Worm (Caenorhabditis elegans) whole organism, mixed stage, embryonic: Measurements from ENCODE around the gene pfn-2.

Experiments
- M03D4.4 ChIP-seq: sonication (generic microtip); optimal IDR thresholded peaks from 2 replicates; lab custom pipeline; 2017; ENCODE audit warnings: mild to moderate bottlenecking, missing genetic modification characterization, missing compliant biosample characterization
- bed-3 ChIP-seq: fragments of 200-800 bp; sonication (Bioruptor generic); optimal IDR thresholded peaks from 3 replicates; lab custom pipeline; 2018; ENCODE audit warnings: mild to moderate bottlenecking, missing genetic modification characterization, moderate library complexity, missing compliant biosample characterization
- blmp-1 ChIP-seq: fragments of 150-350 bp; optimal IDR thresholded peaks from 2 replicates; lab custom pipeline; 2014; ENCODE audit warnings: missing biosample characterization, missing genetic modification characterization
- ceh-39 ChIP-seq: fragments of 150-350 bp; optimal IDR thresholded peaks from 2 replicates; lab custom pipeline; 2014; ENCODE audit warnings: missing biosample characterization, missing genetic modification characterization
- ceh-43 ChIP-seq: fragments of 200-800 bp; sonication (Bioruptor generic); optimal IDR thresholded peaks from 2 replicates; lab custom pipeline; 2018; ENCODE audit warnings: mild to moderate bottlenecking, missing genetic modification characterization, moderate library complexity, missing compliant biosample characterization
- ceh-83 ChIP-seq: fragments of 200-800 bp; sonication (Bioruptor generic); optimal IDR thresholded peaks from 2 replicates; lab custom pipeline; 2018; ENCODE audit warnings: mild to moderate bottlenecking, missing genetic modification characterization, missing compliant biosample characterization
- ces-1 ChIP-seq: fragments of 150-350 bp; optimal IDR thresholded peaks from 2 replicates; lab custom pipeline; 2014; ENCODE audit warnings: missing biosample characterization, missing genetic modification reagents, missing genetic modification characterization
- cnd-1 ChIP-seq: fragments of 200-800 bp; sonication (Bioruptor generic); optimal IDR thresholded peaks from 2 replicates; lab custom pipeline; 2018; ENCODE audit warnings: mild to moderate bottlenecking, missing genetic modification characterization, missing compliant biosample characterization
- drap-1 ChIP-seq: fragments of 200-800 bp; sonication (Bioruptor generic); optimal IDR thresholded peaks from 3 replicates; lab custom pipeline; 2018; ENCODE audit warnings: mild to moderate bottlenecking, missing genetic modification characterization, missing compliant biosample characterization
- elt-1 ChIP-seq: sonication (generic microtip); optimal IDR thresholded peaks from 2 replicates; lab custom pipeline; 2017; ENCODE audit warnings: missing genetic modification characterization, mild to moderate bottlenecking, missing compliant biosample characterization, antibody characterized with exemption, moderate library complexity, borderline replicate concordance; ENCODE audit not compliant: insufficient read depth
- elt-3 ChIP-seq: fragments of 150-350 bp; optimal IDR thresholded peaks from 2 replicates; lab custom pipeline; 2014; ENCODE audit warnings: missing biosample characterization, missing genetic modification characterization
- flh-1 ChIP-seq: fragments of 200-800 bp; sonication (Bioruptor generic); optimal IDR thresholded peaks from 2 replicates; lab custom pipeline; 2018; ENCODE audit warnings: mild to moderate bottlenecking, missing genetic modification characterization, moderate library complexity, missing compliant biosample characterization
- ham-2 ChIP-seq: fragments of 200-800 bp; sonication (Bioruptor generic); optimal IDR thresholded peaks from 2 replicates; lab custom pipeline; 2018; ENCODE audit warnings: mild to moderate bottlenecking, missing genetic modification characterization, missing compliant biosample characterization
- hlh-1 ChIP-seq: fragments of 150-350 bp; optimal IDR thresholded peaks from 2 replicates; lab custom pipeline; 2014; ENCODE audit warnings: missing biosample characterization, missing genetic modification reagents, missing genetic modification characterization
- lin-13 ChIP-seq: fragments of 150-350 bp; optimal IDR thresholded peaks from 2 replicates; lab custom pipeline; 2014; ENCODE audit warnings: missing biosample characterization, missing genetic modification characterization
- lin-32 ChIP-seq: fragments of 200-800 bp; sonication (Bioruptor generic); optimal IDR thresholded peaks from 2 replicates; lab custom pipeline; 2018; ENCODE audit warnings: mild to moderate bottlenecking, missing genetic modification characterization, missing compliant biosample characterization
- mab-5 ChIP-seq: fragments of 150-350 bp; optimal IDR thresholded peaks from 2 replicates; lab custom pipeline; 2014; ENCODE audit warnings: missing biosample characterization, missing genetic modification characterization
- mep-1 ChIP-seq: fragments of 150-350 bp; optimal IDR thresholded peaks from 2 replicates; lab custom pipeline; 2017; ENCODE audit warnings: missing biosample characterization, missing genetic modification reagents, missing genetic modification characterization, inconsistent platforms
- mls-2 ChIP-seq: sonication (generic microtip); optimal IDR thresholded peaks from 2 replicates; lab custom pipeline; 2016; ENCODE audit warnings: mild to moderate bottlenecking, missing genetic modification characterization, moderate library complexity, missing compliant biosample characterization
- nhr-12 ChIP-seq: fragments of 150-350 bp; optimal IDR thresholded peaks from 2 replicates; lab custom pipeline; 2014; ENCODE audit warnings: missing biosample characterization, missing genetic modification characterization
- nhr-2 ChIP-seq: fragments of 150-350 bp; optimal IDR thresholded peaks from 2 replicates; lab custom pipeline; 2014; ENCODE audit warnings: missing biosample characterization, missing genetic modification characterization
- nhr-237 ChIP-seq: fragments of 150-350 bp; optimal IDR thresholded peaks from 2 replicates; lab custom pipeline; 2014; ENCODE audit warnings: missing biosample characterization, missing genetic modification characterization
- nhr-28 ChIP-seq: fragments of 150-350 bp; optimal IDR thresholded peaks from 2 replicates; lab custom pipeline; 2014; ENCODE audit warnings: missing biosample characterization, missing genetic modification characterization
- pha-4 ChIP-seq: fragments of 150-350 bp; optimal IDR thresholded peaks from 2 replicates; lab custom pipeline; 2018; ENCODE audit warnings: missing biosample characterization, missing genetic modification reagents, missing genetic modification characterization
- sem-2 ChIP-seq: fragments of 200-800 bp; sonication (Bioruptor generic); optimal IDR thresholded peaks from 2 replicates; lab custom pipeline; 2018; ENCODE audit warnings: mild to moderate bottlenecking, missing genetic modification characterization, missing compliant biosample characterization
- snpc-4 ChIP-seq: fragments of 150-350 bp; optimal IDR thresholded peaks from 2 replicates; lab custom pipeline; 2014; ENCODE audit warnings: missing biosample characterization, missing genetic modification characterization
- sptf-1 ChIP-seq: sonication (generic microtip); optimal IDR thresholded peaks from 2 replicates; lab custom pipeline; 2017; ENCODE audit warnings: mild to moderate bottlenecking, missing genetic modification characterization, moderate library complexity, missing compliant biosample characterization
- tbx-8 ChIP-seq: fragments of 200-800 bp; sonication (Bioruptor generic); optimal IDR thresholded peaks from 2 replicates; lab custom pipeline; 2018; ENCODE audit warnings: mild to moderate bottlenecking, missing genetic modification characterization, moderate library complexity, missing compliant biosample characterization
- unc-120 ChIP-seq: sonication (generic microtip); optimal IDR thresholded peaks from 2 replicates; lab custom pipeline; 2017; ENCODE audit warnings: missing genetic modification characterization, missing compliant biosample characterization; ENCODE audit not compliant: poor library complexity, severe bottlenecking
- unc-39 ChIP-seq: fragments of 150-350 bp; optimal IDR thresholded peaks from 2 replicates; lab custom pipeline; 2014; ENCODE audit warnings: missing biosample characterization, missing genetic modification characterization
- unc-62 ChIP-seq: fragments of 150-350 bp; optimal IDR thresholded peaks from 2 replicates; lab custom pipeline; 2014; ENCODE audit warnings: missing biosample characterization, missing genetic modification reagents, missing genetic modification characterization
- zip-8 ChIP-seq: fragments of 150-350 bp; optimal IDR thresholded peaks from 2 replicates; lab custom pipeline; 2014; ENCODE audit warnings: missing biosample characterization, missing genetic modification characterization
- ztf-11 ChIP-seq: fragments of 150-350 bp; optimal IDR thresholded peaks from 2 replicates; lab custom pipeline; 2014; ENCODE audit warnings: missing biosample characterization, missing genetic modification characterization

pfn-2 gene

DNA sequence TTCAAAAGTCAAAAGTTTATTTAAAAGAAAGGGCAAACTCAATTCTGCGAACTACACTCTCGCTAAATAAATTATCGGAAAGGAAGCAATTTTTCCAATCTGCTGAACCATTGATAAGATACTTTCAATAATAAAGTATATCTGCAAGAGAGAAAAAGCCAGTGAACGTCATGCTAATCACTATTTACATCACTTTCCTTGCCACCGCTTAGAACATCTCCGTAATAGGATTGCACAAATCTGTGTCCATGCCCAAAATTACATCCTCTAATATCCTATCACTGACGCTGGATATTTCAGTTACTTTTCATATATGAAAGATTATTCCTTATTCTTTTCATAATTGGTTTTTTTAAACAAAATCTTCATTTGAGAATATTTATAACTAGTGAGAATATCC is 28.9 kb upstream of the pfn-2 start:
- TF ChIP-seq mab-5 (tag; lab: Kevin White, UChicago) (no peak), sptf-1 (tag; lab: Kevin White, UChicago) (no peak), mls-2 (no peak), blmp-1 (tag; lab: Kevin White, UChicago) (no peak), nhr-237 (tag; lab: Kevin White, UChicago) (no peak), ces-1 (no peak), M03D4.4 (tag; lab: Kevin White, UChicago) (no peak), mep-1 (tag; lab: Kevin White, UChicago) (no peak), zip-8 (tag; lab: Kevin White, UChicago) (no peak), lin-13 (no peak), ceh-39 (no peak), hlh-1 (tag; lab: Kevin White, UChicago) (no peak), ztf-11 (tag; lab: Kevin White, UChicago) (no peak), snpc-4 (tag; lab: Kevin White, UChicago) (no peak), nhr-12 (tag; lab: Kevin White, UChicago) (no peak), pha-4 (no peak)

DNA sequence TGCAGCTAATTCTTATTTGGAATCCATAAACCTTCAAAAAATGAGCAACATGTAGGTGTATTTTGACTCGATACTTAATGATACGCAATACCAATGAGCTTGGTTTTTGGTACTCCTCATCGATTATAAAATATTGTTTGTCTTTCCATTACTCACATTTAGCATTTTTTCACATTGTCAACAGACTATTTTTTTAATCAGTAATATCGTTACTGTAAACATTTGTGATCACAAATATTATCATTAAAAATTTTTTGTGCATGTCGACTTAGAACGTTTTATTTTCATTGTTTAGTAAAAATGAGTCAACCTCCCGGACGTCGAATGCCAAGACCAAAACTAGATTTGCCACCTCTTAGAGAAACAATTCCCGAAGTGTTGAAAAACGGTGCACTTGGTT is 23.4 kb upstream of the pfn-2 start, which contains the start of gene sek-5:
Gene sek-5 (plus strand): TSS at position 301 of the 400 bp plus-strand sequence.
- TF ChIP-seq ceh-39 (no peak), ceh-43 (GFP tag; lab: Kevin White, UChicago) (no peak), cnd-1 (tag; lab: Kevin White, UChicago) (no peak), flh-1 (no peak), M03D4.4 (tag; lab: Kevin White, UChicago) (no peak), sptf-1 (tag; lab: Kevin White, UChicago) (no peak), blmp-1 (tag; lab: Kevin White, UChicago) (no peak), bed-3 (no peak), tbx-8 (GFP tag; lab: Kevin White, UChicago) (no peak), mls-2 (no peak), unc-39 (tag; lab: Kevin White, UChicago) (no peak), elt-3 (tag; lab: Kevin White, UChicago) (no peak), lin-32 (GFP tag; lab: Kevin White, UChicago) (no peak), nhr-12 (tag; lab: Kevin White, UChicago) (no peak), nhr-237 (tag; lab: Kevin White, UChicago) (no peak), sem-2 (no peak), ceh-83 (GFP tag; lab: Kevin White, UChicago) (no peak)

DNA sequence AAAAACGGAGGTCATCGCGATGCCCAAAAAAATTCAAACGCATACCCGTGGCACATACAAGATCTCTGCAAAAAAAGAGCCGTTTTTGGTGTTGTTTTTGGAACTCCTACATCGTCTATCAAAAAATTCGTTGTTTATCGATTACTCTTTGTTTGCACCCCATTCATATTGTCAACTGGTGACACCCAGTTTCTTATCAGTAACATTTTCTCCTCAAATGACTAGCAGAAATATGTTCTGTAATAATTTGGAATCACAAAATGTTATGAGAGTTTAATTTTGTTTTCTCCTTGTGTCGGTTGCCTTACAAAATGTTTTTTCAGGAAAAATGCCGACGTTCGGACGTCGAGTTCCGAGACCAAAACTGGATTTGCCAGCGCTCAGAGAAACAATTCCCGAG is 20.9 kb upstream of the pfn-2 start, which contains the start of gene sek-4:
Gene sek-4 (plus strand): TSS at position 318 of the 400 bp plus-strand sequence.
- TF ChIP-seq nhr-237 (tag; lab: Kevin White, UChicago) (no peak), bed-3 (no peak), sem-2 (no peak), cnd-1 (tag; lab: Kevin White, UChicago) (no peak), unc-39 (tag; lab: Kevin White, UChicago) (no peak), ztf-11 (tag; lab: Kevin White, UChicago) (no peak), mls-2 (no peak), elt-1 (tag; lab: Kevin White, UChicago) (no peak), snpc-4 (tag; lab: Kevin White, UChicago) (no peak), unc-120 (tag; lab: Kevin White, UChicago) (no peak), zip-8 (tag; lab: Kevin White, UChicago) (no peak), lin-32 (GFP tag; lab: Kevin White, UChicago) (no peak), mab-5 (tag; lab: Kevin White, UChicago) (no peak), nhr-28 (tag; lab: Kevin White, UChicago) (no peak), M03D4.4 (tag; lab: Kevin White, UChicago) (no peak), blmp-1 (tag; lab: Kevin White, UChicago) (no peak), drap-1 (GFP tag; lab: Kevin White, UChicago) (no peak), unc-62 (GFP tag; lab: Kevin White, UChicago) (no peak)

DNA sequence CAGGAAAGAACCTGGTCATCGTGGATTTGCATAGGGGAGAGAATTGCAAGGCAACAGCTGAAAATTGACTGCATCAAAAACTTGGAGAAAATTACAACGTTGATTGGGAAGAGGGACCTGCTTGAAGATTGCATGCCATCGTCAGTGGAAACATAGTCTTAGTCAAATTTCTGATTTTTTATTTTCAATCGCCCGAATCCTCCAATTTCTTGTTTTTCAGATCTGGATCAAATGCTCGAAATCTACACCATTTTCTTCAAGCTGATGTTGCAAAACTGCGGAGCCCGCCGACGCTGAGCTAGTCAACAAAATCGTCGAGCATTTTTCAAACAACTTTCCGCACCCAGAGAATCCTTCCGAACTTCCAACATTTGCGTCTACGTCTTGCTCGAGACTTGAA is 19.7 kb upstream of the pfn-2 start:
- TF ChIP-seq elt-1 (tag; lab: Kevin White, UChicago) (no peak), nhr-2 (tag; lab: Kevin White, UChicago) (no peak), nhr-12 (tag; lab: Kevin White, UChicago) (no peak), nhr-237 (tag; lab: Kevin White, UChicago) (no peak), ham-2 (GFP tag; lab: Kevin White, UChicago) (no peak), tbx-8 (GFP tag; lab: Kevin White, UChicago) (no peak), mep-1 (tag; lab: Kevin White, UChicago) (no peak), snpc-4 (tag; lab: Kevin White, UChicago) (no peak)
